Worm (Caenorhabditis elegans): ENCODE results near the gene D2045.9.

Gene D2045.9

ce11 chrIII:10470927-10471326 lies 4.1 kb upstream of the D2045.9 start, which contains the start of gene cul-1:
TSS of gene cul-1 (plus strand) at chrIII:10471237.
- TF ChIP-seq B0310.2 (tag; optimal IDR thresholded peaks at IDR 0.05), result no peak
- TF ChIP-seq tra-4 (tag; optimal IDR thresholded peaks at IDR 0.05), result no peak
- no peak for TF ChIP-seq hmbx-1 (tag; optimal IDR thresholded peaks at IDR 0.05)
- no peak for TF ChIP-seq tbx-11 (GFP tag; IDR thresholded peaks at IDR 0.05)
- no peak for TF ChIP-seq pes-1 (GFP tag; IDR thresholded peaks at IDR 0.05)
- TF ChIP-seq ceh-13 (GFP tag; optimal IDR thresholded peaks at IDR 0.05), result no peak
- TF ChIP-seq F13C5.2 (tag; optimal IDR thresholded peaks at IDR 0.05), result no peak
- no peak for TF ChIP-seq aly-1 (tag; optimal IDR thresholded peaks at IDR 0.05)
- TF ChIP-seq hnd-1 (tag; optimal IDR thresholded peaks at IDR 0.05), result no peak
- TF ChIP-seq ceh-36 (tag; optimal IDR thresholded peaks at IDR 0.05), result no peak
- TF ChIP-seq ama-1 (optimal IDR thresholded peaks at IDR 0.05), result no peak
- TF ChIP-seq tbx-37 (GFP tag; conservative IDR thresholded peaks at IDR 0.05), result no peak
- TF ChIP-seq flt-1 (GFP tag; IDR thresholded peaks at IDR 0.05), result no peak
- no peak for TF ChIP-seq sea-1 (GFP tag; conservative IDR thresholded peaks at IDR 0.05)
- no peak for TF ChIP-seq hmg-4 (GFP tag; optimal IDR thresholded peaks at IDR 0.05)

ce11 chrIII:10479180-10479579 lies 4.1 kb downstream of the D2045.9 start, which contains the start of gene D2045.7:
TSS of gene D2045.7 (plus strand) at chrIII:10479480.
- TF ChIP-seq ama-1 (optimal IDR thresholded peaks at IDR 0.05), result no peak
- no peak for TF ChIP-seq tbx-37 (GFP tag; conservative IDR thresholded peaks at IDR 0.05)
- TF ChIP-seq ceh-13 (GFP tag; optimal IDR thresholded peaks at IDR 0.05), result no peak
- no peak for TF ChIP-seq F13C5.2 (tag; optimal IDR thresholded peaks at IDR 0.05)
- no peak for TF ChIP-seq B0310.2 (tag; optimal IDR thresholded peaks at IDR 0.05)
- TF ChIP-seq ceh-36 (tag; optimal IDR thresholded peaks at IDR 0.05), result no peak
- no peak for TF ChIP-seq hmbx-1 (tag; optimal IDR thresholded peaks at IDR 0.05)
- no peak for TF ChIP-seq hmg-4 (GFP tag; optimal IDR thresholded peaks at IDR 0.05)
- no peak for TF ChIP-seq sea-1 (GFP tag; conservative IDR thresholded peaks at IDR 0.05)
- no peak for TF ChIP-seq pes-1 (GFP tag; IDR thresholded peaks at IDR 0.05)
- TF ChIP-seq hnd-1 (tag; optimal IDR thresholded peaks at IDR 0.05), result no peak
- no peak for TF ChIP-seq flt-1 (GFP tag; IDR thresholded peaks at IDR 0.05)
- no peak for TF ChIP-seq tbx-11 (GFP tag; IDR thresholded peaks at IDR 0.05)
- TF ChIP-seq scrt-1 (GFP tag; IDR thresholded peaks at IDR 0.05), result no peak
- no peak for TF ChIP-seq tra-4 (tag; optimal IDR thresholded peaks at IDR 0.05)
- no peak for TF ChIP-seq aly-1 (tag; optimal IDR thresholded peaks at IDR 0.05)
- no peak for TF ChIP-seq ets-7 (tag; optimal IDR thresholded peaks at IDR 0.05)

- TF ChIP-seq tbx-11 (GFP tag; IDR thresholded peaks at IDR 0.05) (no peak), hmbx-1 (tag; optimal IDR thresholded peaks at IDR 0.05) (no peak), hnd-1 (tag; optimal IDR thresholded peaks at IDR 0.05) (no peak), F13C5.2 (tag; optimal IDR thresholded peaks at IDR 0.05) (no peak), scrt-1 (GFP tag; IDR thresholded peaks at IDR 0.05) (no peak), tra-4 (tag; optimal IDR thresholded peaks at IDR 0.05) (no peak), ets-7 (tag; optimal IDR thresholded peaks at IDR 0.05) (no peak), ama-1 (optimal IDR thresholded peaks at IDR 0.05) (no peak), tbx-37 (GFP tag; conservative IDR thresholded peaks at IDR 0.05) (no peak), ceh-36 (tag; optimal IDR thresholded peaks at IDR 0.05) (no peak), B0310.2 (tag; optimal IDR thresholded peaks at IDR 0.05) (no peak), aly-1 (tag; optimal IDR thresholded peaks at IDR 0.05) (no peak), sea-1 (GFP tag; conservative IDR thresholded peaks at IDR 0.05) (no peak), pes-1 (GFP tag; IDR thresholded peaks at IDR 0.05) (no peak), ceh-13 (GFP tag; optimal IDR thresholded peaks at IDR 0.05) (no peak), flt-1 (GFP tag; IDR thresholded peaks at IDR 0.05) (no peak), hmg-4 (GFP tag; optimal IDR thresholded peaks at IDR 0.05) (no peak)
Observed at ce11 chrIII:10481497-10481896, 6.5 kb downstream of the D2045.9 start.

DNA sequence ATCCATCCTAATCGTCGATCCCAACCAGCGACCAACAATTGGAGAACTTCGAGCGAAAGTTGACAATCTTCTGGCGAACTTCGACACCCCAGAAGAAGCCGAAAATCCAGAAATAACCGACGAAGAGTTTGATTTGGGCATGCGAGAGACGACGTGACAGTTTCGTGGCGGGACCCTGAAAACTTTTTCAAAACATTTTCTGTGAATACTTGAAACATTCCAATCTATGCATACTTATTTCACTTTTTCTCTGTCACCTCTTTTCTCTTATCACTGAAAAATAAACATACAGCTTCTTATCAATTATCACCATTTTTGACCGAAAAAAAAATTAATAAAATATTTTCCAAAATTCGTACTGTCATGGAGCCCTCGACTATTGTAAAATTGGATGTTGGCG lies 6.9 kb downstream of the D2045.9 start, which contains the start of gene D2045.8:
TSS of gene D2045.8 (plus strand) at position 301 of the 400 bp plus-strand sequence.
- TF ChIP-seq sea-1 (GFP tag; conservative IDR thresholded peaks at IDR 0.05), result no peak
- no peak for TF ChIP-seq aly-1 (tag; optimal IDR thresholded peaks at IDR 0.05)
- no peak for TF ChIP-seq B0310.2 (tag; optimal IDR thresholded peaks at IDR 0.05)
- no peak for TF ChIP-seq ceh-13 (GFP tag; optimal IDR thresholded peaks at IDR 0.05)
- no peak for TF ChIP-seq hnd-1 (tag; optimal IDR thresholded peaks at IDR 0.05)
- TF ChIP-seq tra-4 (tag; optimal IDR thresholded peaks at IDR 0.05), result no peak
- TF ChIP-seq F13C5.2 (tag; optimal IDR thresholded peaks at IDR 0.05), result no peak
- TF ChIP-seq ceh-36 (tag; optimal IDR thresholded peaks at IDR 0.05), result no peak
- TF ChIP-seq tbx-11 (GFP tag; IDR thresholded peaks at IDR 0.05), result no peak
- no peak for TF ChIP-seq tbx-37 (GFP tag; conservative IDR thresholded peaks at IDR 0.05)
- TF ChIP-seq hmg-4 (GFP tag; optimal IDR thresholded peaks at IDR 0.05), result no peak
- TF ChIP-seq ets-7 (tag; optimal IDR thresholded peaks at IDR 0.05), result no peak
- no peak for TF ChIP-seq hmbx-1 (tag; optimal IDR thresholded peaks at IDR 0.05)
- TF ChIP-seq flt-1 (GFP tag; IDR thresholded peaks at IDR 0.05), result no peak

DNA sequence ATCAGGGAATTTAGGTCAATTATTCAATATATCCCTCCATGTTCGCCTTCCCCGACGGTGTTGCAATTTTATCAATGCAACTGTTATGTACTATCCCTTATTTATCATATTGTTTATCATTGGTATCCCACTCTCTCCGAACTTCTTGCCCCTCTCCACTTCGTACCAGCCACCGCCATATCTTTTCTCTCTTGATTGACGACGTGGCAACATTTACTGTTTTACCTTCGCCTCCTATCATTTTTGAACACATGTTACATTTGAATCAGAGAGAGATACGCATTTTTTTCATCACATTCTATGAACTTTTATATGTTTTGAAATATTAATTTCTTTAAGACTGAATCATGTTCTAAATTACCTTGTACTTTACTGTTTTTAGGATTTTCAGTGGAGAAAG lies 11.4 kb downstream of the D2045.9 start:
- TF ChIP-seq ets-7 (tag; optimal IDR thresholded peaks at IDR 0.05) (no peak), pes-1 (GFP tag; IDR thresholded peaks at IDR 0.05) (no peak), tbx-11 (GFP tag; IDR thresholded peaks at IDR 0.05) (no peak), B0310.2 (tag; optimal IDR thresholded peaks at IDR 0.05) (no peak), ceh-36 (tag; optimal IDR thresholded peaks at IDR 0.05) (no peak), F13C5.2 (tag; optimal IDR thresholded peaks at IDR 0.05) (no peak), tbx-37 (GFP tag; conservative IDR thresholded peaks at IDR 0.05) (no peak), hnd-1 (tag; optimal IDR thresholded peaks at IDR 0.05) (no peak), tra-4 (tag; optimal IDR thresholded peaks at IDR 0.05) (no peak), ama-1 (optimal IDR thresholded peaks at IDR 0.05) (no peak), aly-1 (tag; optimal IDR thresholded peaks at IDR 0.05) (no peak), flt-1 (GFP tag; IDR thresholded peaks at IDR 0.05) (no peak), hmg-4 (GFP tag; optimal IDR thresholded peaks at IDR 0.05) (no peak), hmbx-1 (tag; optimal IDR thresholded peaks at IDR 0.05) (no peak), sea-1 (GFP tag; conservative IDR thresholded peaks at IDR 0.05) (no peak), scrt-1 (GFP tag; IDR thresholded peaks at IDR 0.05) (no peak), ceh-13 (GFP tag; optimal IDR thresholded peaks at IDR 0.05) (no peak)

- no peak for TF ChIP-seq tbx-11 (GFP tag; IDR thresholded peaks at IDR 0.05)
- TF ChIP-seq flt-1 (GFP tag; IDR thresholded peaks at IDR 0.05), result no peak
- TF ChIP-seq ceh-36 (tag; optimal IDR thresholded peaks at IDR 0.05), result no peak
- TF ChIP-seq hmg-4 (GFP tag; optimal IDR thresholded peaks at IDR 0.05), result no peak
- TF ChIP-seq scrt-1 (GFP tag; IDR thresholded peaks at IDR 0.05), result no peak
- TF ChIP-seq tra-4 (tag; optimal IDR thresholded peaks at IDR 0.05), result no peak
- no peak for TF ChIP-seq pes-1 (GFP tag; IDR thresholded peaks at IDR 0.05)
- no peak for TF ChIP-seq ceh-13 (GFP tag; optimal IDR thresholded peaks at IDR 0.05)
- TF ChIP-seq ama-1 (optimal IDR thresholded peaks at IDR 0.05), result no peak
- no peak for TF ChIP-seq tbx-37 (GFP tag; conservative IDR thresholded peaks at IDR 0.05)
- no peak for TF ChIP-seq B0310.2 (tag; optimal IDR thresholded peaks at IDR 0.05)
- no peak for TF ChIP-seq aly-1 (tag; optimal IDR thresholded peaks at IDR 0.05)
- no peak for TF ChIP-seq ets-7 (tag; optimal IDR thresholded peaks at IDR 0.05)
- no peak for TF ChIP-seq hnd-1 (tag; optimal IDR thresholded peaks at IDR 0.05)
- TF ChIP-seq hmbx-1 (tag; optimal IDR thresholded peaks at IDR 0.05), result no peak
- no peak for TF ChIP-seq F13C5.2 (tag; optimal IDR thresholded peaks at IDR 0.05)
- TF ChIP-seq sea-1 (GFP tag; conservative IDR thresholded peaks at IDR 0.05), result no peak
Observed at ce11 chrIII:10488052-10488451, 13.0 kb downstream of the D2045.9 start, which contains the start of gene ptr-25. TSS of gene ptr-25 (plus strand) at chrIII:10488124.

Data from whole organism, early embryonic.